Worm (Caenorhabditis elegans) whole organism, late embryonic: ENCODE measurements around the gene C31C9.7.

ENCODE experiments used
- C38D4.7 ChIP-seq: fragments of 200-800 bp; sonication (Bioruptor generic); optimal IDR thresholded peaks from 2 replicates; lab custom pipeline; 2018; ENCODE audit warnings: mild to moderate bottlenecking, missing genetic modification characterization, moderate library complexity, missing compliant biosample characterization
- K02D7.2 ChIP-seq: sonication (generic microtip); optimal IDR thresholded peaks from 2 replicates; lab custom pipeline; 2017; ENCODE audit warnings: mild to moderate bottlenecking, missing genetic modification characterization, missing compliant biosample characterization
- ceh-30 ChIP-seq: fragments of 150-350 bp; optimal IDR thresholded peaks from 2 replicates; lab custom pipeline; 2014; ENCODE audit warnings: missing biosample characterization, missing genetic modification characterization
- che-1 ChIP-seq: sonication (generic microtip); optimal IDR thresholded peaks from 2 replicates; lab custom pipeline; 2016; ENCODE audit warnings: mild to moderate bottlenecking, missing genetic modification characterization, missing compliant biosample characterization
- elt-2 ChIP-seq: sonication (generic microtip); optimal IDR thresholded peaks from 2 replicates; lab custom pipeline; 2016; ENCODE audit warnings: missing genetic modification reagents, missing genetic modification characterization, missing compliant biosample characterization
- nhr-11 ChIP-seq: fragments of 150-350 bp; optimal IDR thresholded peaks from 2 replicates; lab custom pipeline; 2014; ENCODE audit warnings: missing biosample characterization, missing genetic modification characterization
- pha-4 ChIP-seq: fragments of 150-350 bp; optimal IDR thresholded peaks from 2 replicates; lab custom pipeline; 2018; ENCODE audit warnings: missing biosample characterization, missing genetic modification reagents, missing genetic modification characterization
- pqm-1 ChIP-seq: sonication (generic microtip); optimal IDR thresholded peaks from 2 replicates; lab custom pipeline; 2016; ENCODE audit warnings: missing genetic modification characterization, missing compliant biosample characterization
- ref-2 ChIP-seq: sonication (generic microtip); optimal IDR thresholded peaks from 2 replicates; lab custom pipeline; 2016; ENCODE audit warnings: missing genetic modification characterization, missing compliant biosample characterization
- sox-4 ChIP-seq: sonication (generic microtip); optimal IDR thresholded peaks from 2 replicates; lab custom pipeline; 2017; ENCODE audit warnings: mild to moderate bottlenecking, missing genetic modification characterization, inconsistent platforms, missing compliant biosample characterization
- zip-5 ChIP-seq: sonication (generic microtip); optimal IDR thresholded peaks from 2 replicates; lab custom pipeline; 2016; ENCODE audit warnings: missing genetic modification characterization, missing compliant biosample characterization

- TF ChIP-seq sox-4 (tag; lab: Kevin White, UChicago) (no peak), zip-5 (tag; lab: Kevin White, UChicago) (no peak), che-1 (tag; lab: Kevin White, UChicago) (no peak), nhr-11 (tag; lab: Kevin White, UChicago) (no peak), C38D4.7 (GFP tag; lab: Kevin White, UChicago) (no peak), elt-2 (tag; lab: Kevin White, UChicago) (no peak), K02D7.2 (no peak), pha-4 (tag; lab: Kevin White, UChicago) (no peak), ref-2 (tag; lab: Kevin White, UChicago) (no peak), pqm-1 (tag; lab: Kevin White, UChicago) (no peak), ceh-30 (tag; lab: Kevin White, UChicago) (no peak)
These were observed at the start of gene C31C9.7 for ce11 chrII:13668844-13669441.
